Fruit fly (Drosophila melanogaster): ENCODE measurements around the gene GstD9.

dm6 chr3R:12376828-12377227, 9.5 kb upstream of the GstD9 start, which contains the start of gene GstD6:
- no peak for TF ChIP-seq CG8478 (optimal IDR thresholded peaks at IDR 0.05)
- TF ChIP-seq pan (optimal IDR thresholded peaks at IDR 0.05) = no peak
